Fruit fly (Drosophila melanogaster) whole organism, embryonic: Measurements from ENCODE around the gene gpp.

Experiments used
- Aef1 ChIP-seq: fragments of 200-800 bp; sonication (Bioruptor generic); IDR thresholded peaks from 3 replicates; pipeline ENCODE4 v1.3.6; 2022; ENCODE audit warnings: missing biosample characterization, missing genetic modification characterization
- Asciz ChIP-seq: fragments of 200-800 bp; sonication (Bioruptor generic); optimal IDR thresholded peaks from 2 replicates; lab custom pipeline; 2017; ENCODE audit warnings: missing biosample characterization, mild to moderate bottlenecking, missing genetic modification characterization, missing genetic modification reagents
- Atf6 ChIP-seq: fragments of 200-800 bp; sonication (Bioruptor generic); IDR thresholded peaks from 2 replicates; pipeline ENCODE4 v1.3.6; 2022; ENCODE audit warnings: missing biosample characterization, missing genetic modification characterization
- Awh ChIP-seq: fragments of 200-800 bp; sonication (Bioruptor generic); IDR thresholded peaks from 2 replicates; pipeline ENCODE4, ENCODE4 v1.3.6; 2022; ENCODE audit warnings: missing biosample characterization, missing genetic modification characterization
- B-H2 ChIP-seq: fragments of 200-800 bp; sonication (Bioruptor generic); optimal IDR thresholded peaks from 2 replicates; lab custom pipeline; 2018; ENCODE audit warnings: missing biosample characterization, mild to moderate bottlenecking, missing genetic modification characterization
- Bdp1 ChIP-seq: fragments of 200-800 bp; sonication (Bioruptor generic); optimal IDR thresholded peaks from 3 replicates; lab custom pipeline; 2016; ENCODE audit warnings: missing biosample characterization, missing genetic modification characterization
- Bgb ChIP-seq: fragments of 200-800 bp; sonication (Bioruptor generic); IDR thresholded peaks from 2 replicates; pipeline ENCODE4 v1.3.6; 2022; ENCODE audit warnings: missing biosample characterization, missing genetic modification characterization; ENCODE audit not compliant: partially characterized antibody
- CG10267 ChIP-seq: fragments of 200-800 bp; sonication (Bioruptor generic); optimal IDR thresholded peaks from 2 replicates; lab custom pipeline; 2018; ENCODE audit warnings: missing biosample characterization, mild to moderate bottlenecking, missing genetic modification characterization, moderate library complexity
- CG10321 ChIP-seq: fragments of 200-800 bp; sonication (Bioruptor generic); IDR thresholded peaks from 2 replicates; pipeline ENCODE4 v1.3.6; 2022; ENCODE audit warnings: missing biosample characterization, missing genetic modification characterization
- CG12104 ChIP-seq: fragments of 200-800 bp; sonication (Bioruptor generic); optimal IDR thresholded peaks from 3 replicates; lab custom pipeline; 2016; ENCODE audit warnings: missing biosample characterization, missing genetic modification characterization
- CG12299 ChIP-seq: fragments of 200-800 bp; sonication (Bioruptor generic); optimal IDR thresholded peaks from 2 replicates; lab custom pipeline; 2018; ENCODE audit warnings: missing biosample characterization, mild to moderate bottlenecking, missing genetic modification characterization
- CG13296 ChIP-seq: fragments of 200-800 bp; sonication (Bioruptor generic); optimal IDR thresholded peaks from 3 replicates; lab custom pipeline; 2018; ENCODE audit warnings: missing biosample characterization, mild to moderate bottlenecking, missing genetic modification characterization
- CG14667 ChIP-seq: fragments of 200-800 bp; sonication (Bioruptor generic); IDR thresholded peaks from 2 replicates; pipeline ENCODE4 v1.3.6; 2022; ENCODE audit warnings: missing biosample characterization, missing genetic modification characterization
- CG15601 ChIP-seq: fragments of 200-800 bp; sonication (Bioruptor generic); optimal IDR thresholded peaks from 3 replicates; lab custom pipeline; 2019; ENCODE audit warnings: missing biosample characterization, mild to moderate bottlenecking, missing genetic modification characterization, moderate library complexity
- CG1602 ChIP-seq: fragments of 200-800 bp; sonication (Bioruptor generic); optimal IDR thresholded peaks from 3 replicates; lab custom pipeline; 2016; ENCODE audit warnings: missing biosample characterization, missing genetic modification characterization
- CG2116 ChIP-seq: fragments of 200-800 bp; sonication (Bioruptor generic); optimal IDR thresholded peaks from 3 replicates; lab custom pipeline; 2018; ENCODE audit warnings: missing biosample characterization, mild to moderate bottlenecking, missing genetic modification characterization
- CG2202 ChIP-seq: fragments of 200-800 bp; sonication (Bioruptor generic); optimal IDR thresholded peaks from 2 replicates; lab custom pipeline; 2018; ENCODE audit warnings: missing biosample characterization, mild to moderate bottlenecking, missing genetic modification characterization
- CG2875 ChIP-seq: fragments of 200-800 bp; sonication (Bioruptor generic); optimal IDR thresholded peaks from 2 replicates; lab custom pipeline; 2017; ENCODE audit warnings: missing biosample characterization, mild to moderate bottlenecking, missing genetic modification characterization, missing genetic modification reagents
- CG30020 ChIP-seq: fragments of 200-800 bp; optimal IDR thresholded peaks from 2 replicates; lab custom pipeline; 2019; ENCODE audit warnings: missing biosample characterization, mild to moderate bottlenecking, missing genetic modification characterization, moderate library complexity
- CG6175 ChIP-seq: fragments of 200-800 bp; sonication (Bioruptor generic); IDR thresholded peaks from 3 replicates; pipeline ENCODE4 v1.3.6; 2022; ENCODE audit warnings: missing biosample characterization, missing genetic modification characterization
- CG7839 ChIP-seq: fragments of 200-800 bp; sonication (Bioruptor generic); optimal IDR thresholded peaks from 3 replicates; lab custom pipeline; 2018; ENCODE audit warnings: missing biosample characterization, mild to moderate bottlenecking, missing genetic modification characterization, moderate library complexity
- CrebB ChIP-seq: fragments of 200-800 bp; sonication (Bioruptor generic); optimal IDR thresholded peaks from 3 replicates; lab custom pipeline; 2018; ENCODE audit warnings: missing biosample characterization, mild to moderate bottlenecking, missing genetic modification characterization
- D ChIP-seq, 2 experiments: fragments of 200-800 bp in 1 of 2; fragments of >200 bp in 1 of 2; sonication (Bioruptor generic) in 1 of 2; optimal IDR thresholded peaks; 2 replicates in 1 of 2; 3 replicates in 1 of 2; lab custom pipeline; 2017; ENCODE audit warnings: mild to moderate bottlenecking in 1 of 2, missing biosample characterization in 1 of 2, missing genetic modification characterization in 1 of 2, missing genetic modification reagents in 1 of 2
- Dfd ChIP-seq, 2 experiments: fragments of >200 bp; optimal IDR thresholded peaks; 2 replicates each; lab custom pipeline; 2017; ENCODE audit warnings: missing biosample characterization in 2 of 2, missing genetic modification characterization in 2 of 2
- Hsf ChIP-seq: fragments of 200-800 bp; sonication (Bioruptor generic); optimal IDR thresholded peaks from 3 replicates; lab custom pipeline; 2016; ENCODE audit warnings: missing biosample characterization, missing genetic modification characterization
- Jarid2 ChIP-seq: fragments of 200-800 bp; sonication (Bioruptor generic); optimal IDR thresholded peaks from 3 replicates; lab custom pipeline; 2017; ENCODE audit warnings: mild to moderate bottlenecking, missing biosample characterization, missing genetic modification reagents, missing genetic modification characterization
- Meics ChIP-seq: fragments of 200-800 bp; sonication (Bioruptor generic); optimal IDR thresholded peaks from 2 replicates; lab custom pipeline; 2017; ENCODE audit warnings: missing biosample characterization, mild to moderate bottlenecking, missing genetic modification characterization
- NC2α ChIP-seq: fragments of 200-800 bp; sonication (Bioruptor generic); optimal IDR thresholded peaks from 2 replicates; lab custom pipeline; 2016; ENCODE audit warnings: missing biosample characterization, missing genetic modification characterization
- Usf ChIP-seq: fragments of 200-800 bp; sonication (Bioruptor generic); optimal IDR thresholded peaks from 2 replicates; lab custom pipeline; 2017; ENCODE audit warnings: missing genotype, missing biosample characterization, missing genetic modification characterization
- Vsx1 ChIP-seq: fragments of 200-800 bp; sonication (Bioruptor generic); optimal IDR thresholded peaks from 2 replicates; lab custom pipeline; 2017; ENCODE audit warnings: missing biosample characterization, mild to moderate bottlenecking, missing genetic modification characterization, missing genetic modification reagents
- az2 ChIP-seq: fragments of 200-800 bp; sonication (Bioruptor generic); optimal IDR thresholded peaks from 3 replicates; lab custom pipeline; 2016; ENCODE audit warnings: missing biosample characterization, missing genetic modification characterization
- bsh ChIP-seq, 2 experiments: fragments of 200-800 bp; sonication (Bioruptor generic); optimal IDR thresholded peaks; 2 replicates each; lab custom pipeline; 2017 to 2018; ENCODE audit warnings: mild to moderate bottlenecking in 2 of 2, missing biosample characterization in 2 of 2, missing genetic modification characterization in 2 of 2, moderate library complexity in 1 of 2
- lbe ChIP-seq: fragments of 200-800 bp; sonication (Bioruptor generic); optimal IDR thresholded peaks from 2 replicates; lab custom pipeline; 2016; ENCODE audit warnings: missing biosample characterization, mild to moderate bottlenecking, missing genetic modification characterization
- maf-S ChIP-seq: fragments of 200-800 bp; sonication (Bioruptor generic); optimal IDR thresholded peaks from 2 replicates; lab custom pipeline; 2016; ENCODE audit warnings: missing biosample characterization, missing genetic modification characterization
- oc ChIP-seq: fragments of 200-800 bp; sonication (Bioruptor generic); optimal IDR thresholded peaks from 2 replicates; lab custom pipeline; 2018; ENCODE audit warnings: missing biosample characterization, mild to moderate bottlenecking, missing genetic modification characterization, moderate library complexity
- odd ChIP-seq: fragments of 200-800 bp; sonication (Bioruptor generic); optimal IDR thresholded peaks from 2 replicates; lab custom pipeline; 2017; ENCODE audit warnings: missing biosample characterization, mild to moderate bottlenecking, missing genetic modification characterization
- otp ChIP-seq: fragments of 200-800 bp; sonication (Bioruptor generic); IDR thresholded peaks from 3 replicates; pipeline ENCODE4, ENCODE4 v1.3.6; 2022; ENCODE audit warnings: missing biosample characterization, missing genetic modification characterization
- schlank ChIP-seq: fragments of 200-800 bp; sonication (Bioruptor generic); optimal IDR thresholded peaks from 2 replicates; lab custom pipeline; 2018; ENCODE audit warnings: missing biosample characterization, mild to moderate bottlenecking, missing genetic modification characterization
- sens-2 ChIP-seq: fragments of 200-800 bp; sonication (Bioruptor generic); IDR thresholded peaks from 2 replicates; pipeline ENCODE4 v1.3.6; 2022; ENCODE audit warnings: missing biosample characterization, missing genetic modification characterization
- slbo ChIP-seq: fragments of 200-800 bp; sonication (Bioruptor generic); IDR thresholded peaks from 2 replicates; pipeline ENCODE4 v1.3.6; 2022; ENCODE audit warnings: missing biosample characterization, missing genetic modification characterization
- slp2 ChIP-seq: fragments of 200-800 bp; sonication (Bioruptor generic); optimal IDR thresholded peaks from 2 replicates; lab custom pipeline; 2016; ENCODE audit warnings: missing biosample characterization, missing genetic modification characterization
- sna ChIP-seq: fragments of 200-800 bp; sonication (Bioruptor generic); IDR thresholded peaks from 2 replicates; pipeline ENCODE4 v1.3.6; 2022; ENCODE audit warnings: missing biosample characterization, missing genetic modification characterization; ENCODE audit not compliant: partially characterized antibody
- sr ChIP-seq: fragments of 200-800 bp; sonication (Bioruptor generic); IDR thresholded peaks from 3 replicates; pipeline ENCODE4 v1.3.6; 2022; ENCODE audit warnings: missing biosample characterization, missing genetic modification characterization
- ssp ChIP-seq: fragments of 200-800 bp; sonication (Bioruptor generic); IDR thresholded peaks from 2 replicates; pipeline ENCODE4 v1.3.6; 2022; ENCODE audit warnings: missing biosample characterization, missing genetic modification characterization
- tap ChIP-seq: fragments of 200-800 bp; optimal IDR thresholded peaks from 3 replicates; lab custom pipeline; 2019; ENCODE audit warnings: missing biosample characterization, mild to moderate bottlenecking, missing genetic modification characterization, moderate library complexity
- tll ChIP-seq, 2 experiments: fragments of 200-800 bp in 1 of 2; fragments of >200 bp in 1 of 2; sonication (Bioruptor generic) in 1 of 2; optimal IDR thresholded peaks; 2 replicates each; lab custom pipeline; 2017 to 2019; ENCODE audit warnings: missing biosample characterization in 2 of 2, missing genetic modification characterization in 2 of 2, mild to moderate bottlenecking in 1 of 2, moderate library complexity in 1 of 2
- zen2 ChIP-seq: fragments of 200-800 bp; sonication (Bioruptor generic); IDR thresholded peaks from 3 replicates; pipeline ENCODE4 v1.3.6; 2022; ENCODE audit warnings: missing biosample characterization, missing genetic modification characterization; ENCODE audit not compliant: partially characterized antibody
- zfh1 ChIP-seq: fragments of 200-800 bp; sonication (Bioruptor generic); IDR thresholded peaks from 3 replicates; pipeline ENCODE4 v1.3.6; 2022; ENCODE audit warnings: missing biosample characterization, missing genetic modification characterization

gpp gene

DNA sequence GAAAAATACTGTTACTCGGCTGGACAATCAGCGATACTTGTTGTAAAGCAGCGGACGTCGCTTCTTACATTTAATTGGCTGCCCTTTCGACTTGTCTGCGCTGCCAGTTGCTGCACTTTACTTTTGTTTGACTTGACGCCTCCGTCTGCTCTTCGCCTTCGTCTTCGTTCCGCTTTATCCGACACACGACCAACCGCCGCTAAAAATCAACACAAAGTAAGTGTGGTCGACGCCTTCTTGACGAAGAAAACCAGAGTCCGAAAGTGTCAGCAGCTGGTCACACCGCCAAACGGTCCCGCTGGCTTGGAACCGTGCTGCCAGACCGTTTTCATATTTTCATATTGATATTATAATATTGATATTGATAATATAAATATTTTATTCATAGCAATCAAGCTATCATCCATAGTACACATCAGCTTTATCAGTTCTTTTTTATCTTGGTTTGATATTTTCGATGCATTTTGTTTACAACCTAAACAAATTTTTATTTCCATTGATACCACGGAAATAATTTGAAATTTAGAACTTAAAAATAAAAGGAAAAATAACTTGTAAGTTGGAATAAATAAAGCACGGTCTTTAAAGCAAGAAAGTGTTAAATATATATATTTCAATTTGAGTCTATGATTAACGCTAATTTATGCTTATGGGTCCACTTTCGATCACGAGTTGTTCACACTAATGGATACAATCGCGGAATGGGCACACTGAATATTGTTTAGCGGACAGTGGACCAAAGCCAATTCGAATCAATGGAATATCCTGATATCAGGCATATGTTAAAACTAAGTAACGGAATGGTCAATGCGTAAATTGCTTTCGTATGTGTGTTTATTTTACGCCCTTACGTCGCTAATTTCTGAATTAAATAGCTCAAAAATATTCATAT, 735 bp upstream of the gpp start, which contains the start of gene Dmtn (continued):
- TF ChIP-seq CG6175 (no peak), oc (tag; lab: Kevin White, UChicago) (peak; percentile 29), Awh (GFP tag; lab: Robert Waterston, UW) (no peak), ssp (GFP tag; lab: Robert Waterston, UW) (no peak), D (optimal IDR thresholded peaks at IDR 0.05; lab: Kevin White, UChicago) (no peak), D (GFP tag; optimal IDR thresholded peaks at IDR 0.05; lab: Kevin White, UChicago) (no peak), CG15601 (tag; lab: Kevin White, UChicago) (peak; percentile 16), odd (GFP tag; lab: Kevin White, UChicago) (peak; percentile 23), CG10267 (tag; lab: Kevin White, UChicago) (peak; percentile 46), tll (GFP tag; optimal IDR thresholded peaks at IDR 0.05; lab: Kevin White, UChicago) (peak in 1 of 2 experiments; percentile 82), NC2α (peak; percentile 24), Asciz (GFP tag; lab: Kevin White, UChicago) (no peak), sr (GFP tag; lab: Robert Waterston, UW) (no peak), Aef1 (no peak), CrebB (tag; lab: Kevin White, UChicago) (peak; percentile 34), CG12104 (no peak), Dfd (GFP tag; optimal IDR thresholded peaks at IDR 0.05; lab: Kevin White, UChicago) (no peak), Jarid2 (GFP tag; lab: Kevin White, UChicago) (peak; percentile 95), slp2 (GFP tag; lab: Kevin White, UChicago) (peak; percentile 2), CG1602 (GFP tag; lab: Kevin White, UChicago) (peak; percentile 23), Hsf (GFP tag; lab: Kevin White, UChicago) (peak; percentile 17), CG2202 (tag; lab: Kevin White, UChicago) (no peak), CG2116 (GFP tag; lab: Kevin White, UChicago) (no peak), B-H2 (no peak), az2 (peak; percentile 2), schlank (tag; lab: Kevin White, UChicago) (no peak), tap (tag; lab: Kevin White, UChicago) (peak; percentile 2), Bgb (GFP tag; lab: Robert Waterston, UW) (no peak), CG7839 (tag; lab: Kevin White, UChicago) (peak; percentile 27), zfh1 (GFP tag; lab: Robert Waterston, UW) (no peak), sens-2 (GFP tag; lab: Robert Waterston, UW) (no peak), otp (GFP tag; lab: Robert Waterston, UW) (no peak), CG30020 (tag; lab: Kevin White, UChicago) (peak; percentile 9), sna (GFP tag; lab: Robert Waterston, UW) (no peak), CG10321 (GFP tag; lab: Robert Waterston, UW) (no peak), Bdp1 (no peak), CG13296 (GFP tag; lab: Kevin White, UChicago) (no peak), slbo (GFP tag; lab: Robert Waterston, UW) (no peak), Usf (no peak), bsh (GFP tag; optimal IDR thresholded peaks at IDR 0.05; lab: Kevin White, UChicago) (peak in 1 of 2 experiments; percentile 20), lbe (GFP tag; lab: Kevin White, UChicago) (no peak), Atf6 (GFP tag; lab: Robert Waterston, UW) (no peak), zen2 (GFP tag; lab: Robert Waterston, UW) (no peak), CG14667 (GFP tag; lab: Robert Waterston, UW) (no peak), Vsx1 (GFP tag; lab: Kevin White, UChicago) (peak; percentile 80), CG2875 (GFP tag; lab: Kevin White, UChicago) (peak; percentile 24), maf-S (GFP tag; lab: Kevin White, UChicago) (no peak), Meics (peak; percentile 10), CG12299 (tag; lab: Kevin White, UChicago) (no peak)
